Fruit fly (Drosophila melanogaster): ENCODE measurements around the gene CG15824.

CG15824 gene

dm6 chr2L:897124-897523, 12.2 kb upstream of the CG15824 start (continued):
- no peak for TF ChIP-seq CG6175 (GFP tag; IDR thresholded peaks at IDR 0.05)
- TF ChIP-seq Ptx1 (GFP tag; IDR thresholded peaks at IDR 0.05) = peak; percentile 38; the same call in 1 of the 2 replicates
- no peak for TF ChIP-seq Stat92E (GFP tag; optimal IDR thresholded peaks at IDR 0.05)
- TF ChIP-seq zfh1 (GFP tag; IDR thresholded peaks at IDR 0.05) = peak; percentile 30; the same call in 1 of the 3 replicates
- TF ChIP-seq dati (GFP tag; IDR thresholded peaks at IDR 0.05) = no peak
- no peak for TF ChIP-seq CG17612 (GFP tag; IDR thresholded peaks at IDR 0.05)
- peak; percentile 62 for TF ChIP-seq sens (GFP tag)
- TF ChIP-seq CG17186 (GFP tag; optimal IDR thresholded peaks at IDR 0.05) = no peak
- TF ChIP-seq mirr (GFP tag; optimal IDR thresholded peaks at IDR 0.05) = no peak
- TF ChIP-seq lmd (GFP tag; IDR thresholded peaks at IDR 0.05) = peak; percentile 45
- TF ChIP-seq trh (GFP tag; optimal IDR thresholded peaks at IDR 0.05) = no peak
- no peak for TF ChIP-seq CG17568 (GFP tag; optimal IDR thresholded peaks at IDR 0.05)
- TF ChIP-seq CG17328 (GFP tag; IDR thresholded peaks at IDR 0.05) = 0 out of 2 replicates have a peak, but pooled peaks have one; percentile 24
- TF ChIP-seq CG12299 (tag; optimal IDR thresholded peaks at IDR 0.05) = no peak
- no peak for TF ChIP-seq Oaz (GFP tag; IDR thresholded peaks at IDR 0.05)
- no peak for TF ChIP-seq onecut (GFP tag; IDR thresholded peaks at IDR 0.05)
- peak; percentile 23 for TF ChIP-seq dmrt99B (tag; optimal IDR thresholded peaks at IDR 0.05)
- TF ChIP-seq ken (GFP tag; IDR thresholded peaks at IDR 0.05) = 0 out of 3 replicates have a peak, but pooled peaks have one; percentile 30
- TF ChIP-seq CG7839 (tag; optimal IDR thresholded peaks at IDR 0.05) = peak; percentile 32
- no peak for TF ChIP-seq toy (GFP tag; IDR thresholded peaks at IDR 0.05)
- TF ChIP-seq CG14441 (GFP tag; IDR thresholded peaks at IDR 0.05) = 0 out of 2 replicates have a peak, but pooled peaks have one; percentile 17
- TF ChIP-seq CG8478 (optimal IDR thresholded peaks at IDR 0.05) = no peak
- no peak for TF ChIP-seq CG2889 (GFP tag; IDR thresholded peaks at IDR 0.05)
- TF ChIP-seq sisA (GFP tag; IDR thresholded peaks at IDR 0.05) = peak; percentile 45; the same call in 1 of the 2 replicates
- TF ChIP-seq lov (optimal IDR thresholded peaks at IDR 0.05) = no peak
- TF ChIP-seq lov (GFP tag; IDR thresholded peaks at IDR 0.05) = no peak
- peak; percentile 19 for TF ChIP-seq CG12659 (GFP tag; optimal IDR thresholded peaks at IDR 0.05)
- peak; percentile 15 for TF ChIP-seq Hmr (GFP tag; optimal IDR thresholded peaks at IDR 0.05)
- no peak for TF ChIP-seq CG32532 (GFP tag; IDR thresholded peaks at IDR 0.05)
- no peak for TF ChIP-seq CG11696 (GFP tag; IDR thresholded peaks at IDR 0.05)
- TF ChIP-seq CG1603 (tag; optimal IDR thresholded peaks at IDR 0.05) = peak; percentile 44
- TF ChIP-seq CG9876 (GFP tag; optimal IDR thresholded peaks at IDR 0.05) = no peak
- no peak for TF ChIP-seq GATAe (GFP tag; conservative IDR thresholded peaks at IDR 0.05)
- TF ChIP-seq bab2 (GFP tag; optimal IDR thresholded peaks at IDR 0.05) = peak; percentile 19
- TF ChIP-seq CG13287 (GFP tag; IDR thresholded peaks at IDR 0.05; ENCODE audit: partially characterized antibody) = no peak
- peak; percentile 2 for TF ChIP-seq CG17359 (tag; optimal IDR thresholded peaks at IDR 0.05)
- TF ChIP-seq CG7271 (tag; optimal IDR thresholded peaks at IDR 0.05) = no peak
- TF ChIP-seq CG17802 (tag; optimal IDR thresholded peaks at IDR 0.05) = no peak
- peak; percentile 35 for TF ChIP-seq CG15269 (tag; optimal IDR thresholded peaks at IDR 0.05)
- TF ChIP-seq sob (GFP tag; IDR thresholded peaks at IDR 0.05) = no peak
- no peak for TF ChIP-seq crp (GFP tag; optimal IDR thresholded peaks at IDR 0.05)
- no peak for TF ChIP-seq sd (tag; optimal IDR thresholded peaks at IDR 0.05)
- TF ChIP-seq CG9817 (tag; optimal IDR thresholded peaks at IDR 0.05) = peak; percentile 10
- TF ChIP-seq peb (GFP tag; IDR thresholded peaks at IDR 0.05) = no peak
- TF ChIP-seq CG33557 (GFP tag; optimal IDR thresholded peaks at IDR 0.05) = no peak
- TF ChIP-seq CG3995 (GFP tag; optimal IDR thresholded peaks at IDR 0.05) = no peak
- TF ChIP-seq NC2α (GFP tag; optimal IDR thresholded peaks at IDR 0.05) = no peak
- TF ChIP-seq ase (GFP tag; IDR thresholded peaks at IDR 0.05) = 0 out of 3 replicates have a peak, but pooled peaks have one; percentile 38
- TF ChIP-seq Elba2 (GFP tag; optimal IDR thresholded peaks at IDR 0.05) = no peak
- no peak for TF ChIP-seq pfk (GFP tag; optimal IDR thresholded peaks at IDR 0.05)
- TF ChIP-seq zen2 (GFP tag; IDR thresholded peaks at IDR 0.05; ENCODE audit: partially characterized antibody) = no peak
- TF ChIP-seq CG12071 (GFP tag; optimal IDR thresholded peaks at IDR 0.05) = peak; percentile 24
